Worm (Caenorhabditis elegans) whole organism, L2 larva: ENCODE results near the gene K01A2.6.

Source experiments
- F13H6.1 ChIP-seq: sonication (generic microtip); optimal IDR thresholded peaks from 2 replicates; lab custom pipeline; 2016; ENCODE audit warnings: missing genetic modification characterization, missing compliant biosample characterization
- Y55F3AM.14 ChIP-seq: fragments of 200-800 bp; sonication (Bioruptor generic); optimal IDR thresholded peaks from 2 replicates; lab custom pipeline; 2018; ENCODE audit warnings: mild to moderate bottlenecking, missing genetic modification characterization, missing compliant biosample characterization
- ZK546.5 ChIP-seq: sonication (generic microtip); optimal IDR thresholded peaks from 2 replicates; lab custom pipeline; 2017; ENCODE audit warnings: missing biosample characterization, missing genetic modification characterization
- aly-2 ChIP-seq: fragments of 150-350 bp; optimal IDR thresholded peaks from 2 replicates; lab custom pipeline; 2014; ENCODE audit warnings: missing biosample characterization, missing genetic modification characterization
- ama-1 ChIP-seq: fragments of 150-350 bp; optimal IDR thresholded peaks from 2 replicates; lab custom pipeline; 2018; ENCODE audit warnings: inconsistent platforms
- blmp-1 ChIP-seq: sonication (generic microtip); optimal IDR thresholded peaks from 2 replicates; lab custom pipeline; 2017; ENCODE audit warnings: missing genetic modification characterization, mild to moderate bottlenecking, missing compliant biosample characterization, antibody characterized with exemption, moderate library complexity; ENCODE audit not compliant: insufficient read depth
- ceh-16 ChIP-seq: fragments of 150-350 bp; optimal IDR thresholded peaks from 2 replicates; lab custom pipeline; 2014; ENCODE audit warnings: missing biosample characterization, missing genetic modification characterization
- ceh-82 ChIP-seq: fragments of 150-350 bp; optimal IDR thresholded peaks from 2 replicates; lab custom pipeline; 2014; ENCODE audit warnings: missing biosample characterization, missing genetic modification characterization
- crh-2 ChIP-seq: sonication (generic microtip); optimal IDR thresholded peaks from 2 replicates; lab custom pipeline; 2017; ENCODE audit warnings: missing biosample characterization, missing genetic modification characterization
- dmd-4 ChIP-seq: sonication (generic microtip); optimal IDR thresholded peaks from 2 replicates; lab custom pipeline; 2017; ENCODE audit warnings: missing biosample characterization, missing genetic modification characterization
- elt-1 ChIP-seq: fragments of 150-350 bp; optimal IDR thresholded peaks from 2 replicates; lab custom pipeline; 2014; ENCODE audit warnings: missing biosample characterization, missing genetic modification characterization
- fos-1 ChIP-seq: fragments of 150-350 bp; optimal IDR thresholded peaks from 2 replicates; lab custom pipeline; 2014; ENCODE audit warnings: missing biosample characterization, missing genetic modification characterization
- lin-11 ChIP-seq: fragments of 150-350 bp; sonication (generic microtip); optimal IDR thresholded peaks from 2 replicates; lab custom pipeline; 2014; ENCODE audit warnings: missing biosample characterization, missing genetic modification characterization, inconsistent platforms, mixed read lengths
- lin-39 ChIP-seq: fragments of 150-350 bp; optimal IDR thresholded peaks from 2 replicates; lab custom pipeline; 2014; ENCODE audit warnings: missing biosample characterization, missing genetic modification reagents, missing genetic modification characterization
- lsy-2 ChIP-seq, 2 experiments: fragments of 150-350 bp in 1 of 2; sonication (generic microtip) in 1 of 2; optimal IDR thresholded peaks; 2 replicates each; lab custom pipeline; 2014 to 2017; ENCODE audit warnings: missing biosample characterization in 2 of 2, missing genetic modification characterization in 2 of 2
- mab-5 ChIP-seq: fragments of 150-350 bp; optimal IDR thresholded peaks from 2 replicates; lab custom pipeline; 2014; ENCODE audit warnings: missing biosample characterization, missing genetic modification characterization
- mbf-1 ChIP-seq: sonication (generic microtip); optimal IDR thresholded peaks from 2 replicates; lab custom pipeline; 2017; ENCODE audit warnings: missing biosample characterization, missing genetic modification characterization
- nhr-12 ChIP-seq: fragments of 150-350 bp; optimal IDR thresholded peaks from 2 replicates; lab custom pipeline; 2014; ENCODE audit warnings: missing biosample characterization, missing genetic modification characterization
- nhr-129 ChIP-seq: fragments of 150-350 bp; optimal IDR thresholded peaks from 2 replicates; lab custom pipeline; 2014; ENCODE audit warnings: missing biosample characterization, missing genetic modification characterization
- nhr-21 ChIP-seq: fragments of 150-350 bp; optimal IDR thresholded peaks from 2 replicates; lab custom pipeline; 2014; ENCODE audit warnings: missing biosample characterization, missing genetic modification characterization
- nhr-23 ChIP-seq: fragments of 150-350 bp; optimal IDR thresholded peaks from 2 replicates; lab custom pipeline; 2014; ENCODE audit warnings: missing biosample characterization, missing genetic modification reagents, missing genetic modification characterization
- nhr-237 ChIP-seq: fragments of 150-350 bp; optimal IDR thresholded peaks from 2 replicates; lab custom pipeline; 2014; ENCODE audit warnings: missing biosample characterization, missing genetic modification characterization
- nhr-25 ChIP-seq: fragments of 150-350 bp; sonication (generic microtip); optimal IDR thresholded peaks from 3 replicates; lab custom pipeline; 2014; ENCODE audit warnings: missing biosample characterization, missing genetic modification characterization
- nhr-6 ChIP-seq: fragments of 150-350 bp; optimal IDR thresholded peaks from 2 replicates; lab custom pipeline; 2014; ENCODE audit warnings: missing biosample characterization, missing genetic modification characterization
- nhr-77 ChIP-seq: fragments of 150-350 bp; optimal IDR thresholded peaks from 2 replicates; lab custom pipeline; 2014; ENCODE audit warnings: missing biosample characterization, missing genetic modification characterization
- peb-1 ChIP-seq: fragments of 150-350 bp; optimal IDR thresholded peaks from 2 replicates; lab custom pipeline; 2014; ENCODE audit warnings: missing biosample characterization, missing genetic modification characterization
- sem-4 ChIP-seq: fragments of 150-350 bp; optimal IDR thresholded peaks from 2 replicates; lab custom pipeline; 2014; ENCODE audit warnings: missing biosample characterization, missing genetic modification reagents, missing genetic modification characterization
- skn-1 ChIP-seq: sonication (generic microtip); optimal IDR thresholded peaks from 2 replicates; lab custom pipeline; 2017; ENCODE audit warnings: missing biosample characterization, missing genetic modification characterization
- sma-3 ChIP-seq: sonication (generic microtip); optimal IDR thresholded peaks from 2 replicates; lab custom pipeline; 2016; ENCODE audit warnings: missing genetic modification reagents, missing genetic modification characterization, missing compliant biosample characterization
- sma-9 ChIP-seq, 2 experiments: fragments of 150-350 bp in 1 of 2; sonication (generic microtip) in 1 of 2; optimal IDR thresholded peaks; 2 replicates each; lab custom pipeline; 2014 to 2016; ENCODE audit warnings: missing genetic modification characterization in 2 of 2, mild to moderate bottlenecking in 1 of 2, missing biosample characterization in 1 of 2, missing compliant biosample characterization in 1 of 2, missing genetic modification reagents in 1 of 2, moderate library complexity in 1 of 2
- snpc-4 ChIP-seq: fragments of 150-350 bp; optimal IDR thresholded peaks from 2 replicates; lab custom pipeline; 2014; ENCODE audit warnings: missing biosample characterization, missing genetic modification characterization
- unc-39 ChIP-seq: fragments of 150-350 bp; optimal IDR thresholded peaks from 2 replicates; lab custom pipeline; 2014; ENCODE audit warnings: missing biosample characterization, missing genetic modification characterization
- zag-1 ChIP-seq: fragments of 150-350 bp; optimal IDR thresholded peaks from 2 replicates; lab custom pipeline; 2014; ENCODE audit warnings: missing biosample characterization, missing genetic modification characterization
- ztf-11 ChIP-seq: sonication (generic microtip); optimal IDR thresholded peaks from 2 replicates; lab custom pipeline; 2017; ENCODE audit warnings: missing biosample characterization, missing genetic modification characterization
- ztf-4 ChIP-seq: fragments of 150-350 bp; optimal IDR thresholded peaks from 2 replicates; lab custom pipeline; 2014; ENCODE audit warnings: missing biosample characterization, missing genetic modification characterization

Gene K01A2.6

DNA sequence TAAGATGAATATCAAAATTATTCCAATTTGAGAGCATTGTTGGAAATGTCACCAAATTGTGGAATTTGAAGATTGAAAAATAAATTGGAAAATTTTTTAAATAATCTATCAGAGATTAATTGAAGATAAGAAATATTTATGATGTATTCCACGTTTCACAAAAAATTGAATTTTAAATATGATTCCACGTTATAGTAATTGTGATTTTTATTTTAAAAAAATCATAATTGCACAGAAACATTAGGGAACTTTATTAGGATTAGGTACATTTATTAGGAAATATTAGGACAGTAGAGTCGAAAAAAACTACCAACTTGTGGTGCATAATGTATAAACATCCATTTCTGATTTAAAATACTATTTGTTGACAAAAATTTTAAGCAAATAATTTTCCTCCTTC, 5.2 kb upstream of the K01A2.6 start, which contains the start of gene B0432.11:
B0432.11 (minus strand) TSS at position 101 of the 400 bp plus-strand sequence.
- TF ChIP-seq nhr-23 (no peak), lin-11 (no peak), lsy-2 (tag; optimal IDR thresholded peaks at IDR 0.05; lab: Kevin White, UChicago) (no peak), nhr-77 (no peak), sma-3 (no peak), mab-5 (tag; lab: Kevin White, UChicago) (no peak), ama-1 (lab: Kevin White, UChicago) (no peak), ceh-82 (tag; lab: Kevin White, UChicago) (no peak), nhr-129 (no peak), peb-1 (tag; lab: Kevin White, UChicago) (no peak), F13H6.1 (tag; lab: Kevin White, UChicago) (no peak), unc-39 (tag; lab: Kevin White, UChicago) (no peak), snpc-4 (tag; lab: Kevin White, UChicago) (no peak), ztf-11 (tag; lab: Kevin White, UChicago) (no peak), aly-2 (tag; lab: Kevin White, UChicago) (no peak)

DNA sequence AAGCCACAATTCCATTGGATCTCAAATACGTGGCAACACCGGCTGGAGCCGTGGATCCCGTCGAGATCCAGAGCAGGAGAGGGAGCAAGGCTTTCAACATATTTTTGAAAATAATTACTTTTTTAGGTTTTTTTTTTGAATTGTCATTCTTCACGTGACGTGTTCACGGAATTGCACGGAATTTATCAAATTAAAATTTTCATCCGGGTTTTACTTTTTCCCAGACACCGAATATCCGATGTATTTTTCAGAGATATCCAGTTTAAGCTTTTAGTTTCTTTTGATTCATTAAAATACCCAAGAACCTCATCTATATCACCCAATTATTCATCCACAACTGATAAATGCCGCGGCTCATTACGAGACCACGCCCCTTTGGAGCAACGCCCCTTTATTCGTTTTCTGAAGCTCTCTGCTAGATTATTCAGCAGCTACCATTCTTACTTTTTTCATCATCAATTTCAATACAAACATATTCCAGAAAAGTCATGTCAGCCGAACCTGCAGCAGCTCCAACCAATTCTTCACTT, 2.8 kb upstream of the K01A2.6 start, which contains the start of the genes clec-117 and B0432.1:
clec-117 (minus strand) TSS at position 101 of the 530 bp plus-strand sequence.
B0432.1 (plus strand) TSS at position 480 of the 530 bp plus-strand sequence.
- TF ChIP-seq zag-1 (tag; lab: Kevin White, UChicago): no peak
- TF ChIP-seq, all 48 proteins: peak for 0

DNA sequence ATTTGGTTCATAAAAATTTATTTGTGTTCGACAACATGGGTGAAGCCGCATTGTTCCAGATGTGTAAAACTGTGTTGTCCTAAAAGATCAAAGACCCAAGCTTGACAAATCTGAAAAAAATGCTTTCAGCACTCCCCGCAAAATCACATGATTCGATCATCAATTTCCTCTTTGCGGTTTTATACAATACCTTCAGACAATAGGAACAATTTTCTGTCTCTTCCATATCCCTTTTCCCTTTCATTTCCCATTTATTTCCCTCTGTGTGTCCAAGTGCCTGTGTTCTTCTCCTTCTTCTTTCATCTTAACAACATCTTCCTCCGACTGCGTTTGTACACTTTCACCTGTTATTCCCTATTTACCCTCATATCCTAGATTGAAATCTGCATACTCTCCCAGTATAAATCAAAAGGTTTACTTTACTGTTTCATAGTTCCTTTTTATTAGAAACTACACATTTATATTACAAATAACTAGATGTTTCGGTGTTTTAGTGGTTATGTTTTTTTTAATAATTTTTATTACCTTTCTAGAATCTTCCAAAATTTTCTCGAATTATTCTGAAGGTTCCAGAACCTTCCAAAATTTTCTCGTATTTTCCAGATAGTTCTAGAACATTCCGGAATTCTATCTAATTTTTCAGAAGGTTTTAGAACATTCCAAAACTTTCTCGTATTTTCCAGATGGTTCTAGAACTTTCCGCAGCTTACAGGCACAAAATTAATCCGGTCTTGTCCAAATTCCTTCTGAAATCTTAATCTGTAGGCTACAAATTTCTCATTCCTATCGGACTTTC, 1.4 kb downstream of the K01A2.6 start, which contains the start of gene K01A2.5:
K01A2.5 (plus strand) TSS at position 297 of the 796 bp plus-strand sequence.
- TF ChIP-seq unc-39 (tag; lab: Kevin White, UChicago): no peak
- peak; percentile 21 for TF ChIP-seq fos-1
- TF ChIP-seq nhr-21: peak; percentile 39
- TF ChIP-seq zag-1 (tag; lab: Kevin White, UChicago): no peak
- peak; percentile 40 for TF ChIP-seq sma-9 (GFP tag; optimal IDR thresholded peaks at IDR 0.05; lab: Kevin White, UChicago)
- no peak for TF ChIP-seq sma-9 (tag; optimal IDR thresholded peaks at IDR 0.05; lab: Kevin White, UChicago)
- TF ChIP-seq sem-4: peak; percentile 66
- TF ChIP-seq nhr-237 (tag; lab: Kevin White, UChicago): no peak
- TF ChIP-seq ceh-16: peak; percentile 71
- peak; percentile 71 for TF ChIP-seq nhr-25
- peak; percentile 99 for TF ChIP-seq blmp-1 (tag; lab: Kevin White, UChicago)
- TF ChIP-seq ZK546.5: no peak
- TF ChIP-seq nhr-23: no peak
- no peak for TF ChIP-seq skn-1 (tag; lab: Kevin White, UChicago)

DNA sequence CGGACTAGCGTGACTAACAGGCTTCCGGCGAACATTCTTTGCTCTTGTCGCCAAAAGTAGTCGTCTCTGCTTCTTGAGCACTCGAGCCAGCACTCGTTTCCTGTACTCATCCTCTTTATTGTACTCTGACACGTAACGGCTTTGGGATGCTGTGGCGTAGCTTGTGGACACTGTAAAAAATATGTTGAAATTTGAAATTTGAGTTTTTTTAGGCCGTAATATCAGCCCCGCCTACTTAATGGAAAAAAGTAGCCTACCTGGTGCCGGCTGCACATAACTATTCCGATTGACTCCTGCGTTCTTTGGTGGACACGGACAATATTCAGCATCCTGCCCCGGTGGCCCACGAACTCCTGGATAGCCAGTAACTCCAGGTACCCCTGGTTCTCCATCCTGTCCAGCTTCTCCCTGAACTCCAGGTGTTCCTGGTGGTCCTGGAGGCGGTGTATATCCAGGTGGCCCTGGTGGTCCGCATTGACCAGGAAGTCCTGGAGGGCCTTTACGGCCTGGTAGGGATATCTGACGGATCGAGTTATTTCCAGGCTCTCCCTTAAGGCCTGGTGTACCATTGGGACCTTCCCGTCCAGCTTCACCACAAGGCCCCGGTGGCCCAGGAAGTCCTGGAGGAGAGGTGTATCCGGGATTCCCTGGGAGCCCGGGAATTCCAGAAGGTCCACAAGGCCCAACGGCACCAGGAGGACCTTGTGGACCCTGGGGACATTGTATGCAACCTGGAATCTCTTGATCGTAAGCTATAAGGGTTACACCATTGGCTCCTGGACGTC, 4.3 kb downstream of the K01A2.6 start:
- TF ChIP-seq snpc-4 (tag; lab: Kevin White, UChicago): no peak
- TF ChIP-seq ztf-4 (tag; lab: Kevin White, UChicago): no peak
- no peak for TF ChIP-seq ceh-82 (tag; lab: Kevin White, UChicago)
- TF ChIP-seq sem-4: no peak

DNA sequence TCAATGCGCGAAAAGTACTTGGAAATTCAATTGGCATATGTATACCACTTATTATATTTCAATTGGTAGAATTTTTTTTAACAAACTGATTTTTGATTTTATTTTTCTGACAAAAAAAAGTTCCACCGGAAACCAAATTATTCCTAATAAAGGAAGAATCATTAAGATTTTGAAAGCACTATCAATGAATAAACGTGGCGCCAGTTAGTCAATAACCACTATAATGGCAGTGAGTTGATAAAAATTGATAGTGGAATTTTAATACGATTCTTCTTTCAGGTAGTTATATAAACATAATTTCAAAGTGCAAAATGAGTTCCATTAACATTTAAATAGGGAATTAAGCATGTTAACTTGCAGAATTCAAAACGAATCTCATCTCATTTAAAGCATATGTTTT, 5.9 kb downstream of the K01A2.6 start, which contains the start of gene col-69:
col-69 (minus strand) TSS at position 101 of the 400 bp plus-strand sequence.
- TF ChIP-seq blmp-1 (tag; lab: Kevin White, UChicago) (no peak), fos-1 (peak; percentile 62)
- TF ChIP-seq, all 48 proteins: peak for 1

DNA sequence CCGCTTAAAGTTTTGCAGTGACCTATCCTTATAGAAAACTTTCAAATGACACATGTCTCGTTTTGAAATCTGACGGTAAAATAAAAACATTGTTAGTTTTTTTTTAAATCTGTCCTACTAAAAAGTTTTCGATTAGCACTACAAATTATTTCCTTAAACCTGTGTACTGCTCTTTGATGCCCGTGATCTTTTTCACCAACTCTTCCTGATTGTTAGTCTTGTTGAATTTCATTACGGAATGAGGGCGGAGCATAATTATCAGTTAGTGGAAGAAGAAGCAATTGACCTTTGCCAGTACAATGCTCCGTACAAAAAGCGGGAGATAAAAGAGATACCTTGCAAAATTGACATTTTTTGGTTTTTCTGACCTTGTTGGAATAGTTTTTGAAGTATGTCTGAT, 7.4 kb downstream of the K01A2.6 start, which contains the start of gene K01A2.4:
K01A2.4 (plus strand) TSS at position 301 of the 400 bp plus-strand sequence.
- TF ChIP-seq nhr-6 (no peak), elt-1 (no peak), dmd-4 (tag; lab: Kevin White, UChicago) (no peak), ZK546.5 (no peak), ztf-11 (tag; lab: Kevin White, UChicago) (no peak), lin-39 (tag; lab: Kevin White, UChicago) (no peak), lin-11 (no peak), mbf-1 (tag; lab: Kevin White, UChicago) (no peak), nhr-12 (tag; lab: Kevin White, UChicago) (no peak), lsy-2 (tag; optimal IDR thresholded peaks at IDR 0.05; lab: Kevin White, UChicago) (no peak), Y55F3AM.14 (GFP tag; lab: Kevin White, UChicago) (no peak), crh-2 (tag; lab: Kevin White, UChicago) (no peak), aly-2 (tag; lab: Kevin White, UChicago) (no peak), snpc-4 (tag; lab: Kevin White, UChicago) (no peak), nhr-21 (no peak), sma-3 (no peak)
